Fruit fly (Drosophila melanogaster) whole organism, embryonic: ENCODE measurements around the gene SKIP.
A peak's percentile ranks its signal among the peaks of the same experiment; 100 is the strongest.

ENCODE experiments used
- B-H2 ChIP-seq: fragments of 200-800 bp; sonication (Bioruptor generic); optimal IDR thresholded peaks from 2 replicates; lab custom pipeline; 2018; ENCODE audit warnings: missing biosample characterization, mild to moderate bottlenecking, missing genetic modification characterization
- Bdp1 ChIP-seq: fragments of 200-800 bp; sonication (Bioruptor generic); optimal IDR thresholded peaks from 3 replicates; lab custom pipeline; 2016; ENCODE audit warnings: missing biosample characterization, missing genetic modification characterization
- CG10209 ChIP-seq: fragments of 200-800 bp; sonication (Bioruptor generic); optimal IDR thresholded peaks from 3 replicates; lab custom pipeline; 2017; ENCODE audit warnings: missing biosample characterization, mild to moderate bottlenecking, missing genetic modification characterization, missing genetic modification reagents
- CG1024 ChIP-seq: fragments of 200-800 bp; sonication (Bioruptor generic); IDR thresholded peaks from 2 replicates; pipeline ENCODE4 v1.3.6; 2022; ENCODE audit warnings: missing biosample characterization, missing genetic modification characterization
- CG10267 ChIP-seq: fragments of 200-800 bp; sonication (Bioruptor generic); optimal IDR thresholded peaks from 2 replicates; lab custom pipeline; 2018; ENCODE audit warnings: missing biosample characterization, mild to moderate bottlenecking, missing genetic modification characterization, moderate library complexity
- CG12299 ChIP-seq: fragments of 200-800 bp; sonication (Bioruptor generic); optimal IDR thresholded peaks from 2 replicates; lab custom pipeline; 2018; ENCODE audit warnings: missing biosample characterization, mild to moderate bottlenecking, missing genetic modification characterization
- CG12769 ChIP-seq: fragments of 200-800 bp; sonication (Bioruptor generic); optimal IDR thresholded peaks from 2 replicates; lab custom pipeline; 2019; ENCODE audit warnings: missing biosample characterization, mild to moderate bottlenecking, missing genetic modification characterization, moderate library complexity
- CG17802 ChIP-seq: fragments of 200-800 bp; sonication (Bioruptor generic); optimal IDR thresholded peaks from 2 replicates; lab custom pipeline; 2018; ENCODE audit warnings: missing biosample characterization, mild to moderate bottlenecking, missing genetic modification characterization, moderate library complexity
- CG3838 ChIP-seq: fragments of 200-800 bp; sonication (Bioruptor generic); optimal IDR thresholded peaks from 3 replicates; lab custom pipeline; 2016; ENCODE audit warnings: missing biosample characterization, missing genetic modification characterization
- CG3847 ChIP-seq: fragments of 200-800 bp; sonication (Bioruptor generic); IDR thresholded peaks from 2 replicates; pipeline ENCODE4 v1.3.6; 2022; ENCODE audit warnings: missing biosample characterization, missing genetic modification characterization
- CG4424 ChIP-seq: fragments of 200-800 bp; sonication (Bioruptor generic); optimal IDR thresholded peaks from 3 replicates; lab custom pipeline; 2016; ENCODE audit warnings: missing biosample characterization, missing genetic modification characterization
- CG5245 ChIP-seq: fragments of 200-800 bp; sonication (Bioruptor generic); optimal IDR thresholded peaks from 3 replicates; lab custom pipeline; 2016; ENCODE audit warnings: missing biosample characterization, missing genetic modification characterization
- CG8089 ChIP-seq: fragments of 200-800 bp; sonication (Bioruptor generic); optimal IDR thresholded peaks from 3 replicates; lab custom pipeline; 2016; ENCODE audit warnings: missing biosample characterization, missing genetic modification characterization
- CG8388 ChIP-seq: fragments of 200-800 bp; sonication (Bioruptor generic); optimal IDR thresholded peaks from 2 replicates; lab custom pipeline; 2019; ENCODE audit warnings: missing biosample characterization, mild to moderate bottlenecking, missing genetic modification characterization, moderate library complexity
- Camta ChIP-seq: fragments of 200-800 bp; sonication (Bioruptor generic); optimal IDR thresholded peaks from 2 replicates; lab custom pipeline; 2016; ENCODE audit warnings: missing biosample characterization, missing genetic modification characterization
- Dref ChIP-seq: fragments of 200-800 bp; sonication (Bioruptor generic); IDR thresholded peaks from 2 replicates; pipeline ENCODE4 v1.3.6; 2022; ENCODE audit warnings: missing biosample characterization, missing genetic modification characterization
- Elba2 ChIP-seq: fragments of 200-800 bp; sonication (Bioruptor generic); optimal IDR thresholded peaks from 3 replicates; lab custom pipeline; 2016; ENCODE audit warnings: missing biosample characterization, missing genetic modification characterization
- Gsc ChIP-seq: fragments of 200-800 bp; sonication (Bioruptor generic); IDR thresholded peaks from 2 replicates; pipeline ENCODE4 v1.3.6; 2022; ENCODE audit warnings: missing biosample characterization, missing genetic modification characterization
- HHEX ChIP-seq: fragments of 200-800 bp; sonication (Bioruptor generic); optimal IDR thresholded peaks from 3 replicates; lab custom pipeline; 2017; ENCODE audit warnings: missing biosample characterization, mild to moderate bottlenecking, missing genetic modification characterization, missing genetic modification reagents
- Hr51 ChIP-seq, 2 experiments: fragments of 200-800 bp; sonication (Bioruptor generic); optimal IDR thresholded peaks; 2 replicates in 1 of 2; 3 replicates in 1 of 2; lab custom pipeline; 2016 to 2018; ENCODE audit warnings: missing biosample characterization in 2 of 2, missing genetic modification characterization in 2 of 2, mild to moderate bottlenecking in 1 of 2, moderate library complexity in 1 of 2
- Hr78 ChIP-seq, 2 experiments: fragments of 200-800 bp in 1 of 2; fragments of >200 bp in 1 of 2; sonication (Bioruptor generic) in 1 of 2; optimal IDR thresholded peaks; 2 replicates each; lab custom pipeline; 2017 to 2019; ENCODE audit warnings: missing biosample characterization in 2 of 2, missing genetic modification characterization in 2 of 2, mild to moderate bottlenecking in 1 of 2, moderate library complexity in 1 of 2
- Hsf ChIP-seq: fragments of 200-800 bp; sonication (Bioruptor generic); optimal IDR thresholded peaks from 3 replicates; lab custom pipeline; 2016; ENCODE audit warnings: missing biosample characterization, missing genetic modification characterization
- MBD-R2 ChIP-seq: fragments of 200-800 bp; sonication (Bioruptor generic); IDR thresholded peaks from 2 replicates; pipeline ENCODE4 v1.3.6; 2022; ENCODE audit warnings: missing biosample characterization, missing genetic modification characterization
- NFAT ChIP-seq: fragments of 200-800 bp; sonication (Bioruptor generic); IDR thresholded peaks from 2 replicates; pipeline ENCODE4 v1.3.6; 2022; ENCODE audit warnings: missing biosample characterization, missing genetic modification characterization
- Spps ChIP-seq: fragments of 200-800 bp; sonication (Bioruptor generic); optimal IDR thresholded peaks from 2 replicates; lab custom pipeline; 2018; ENCODE audit warnings: missing biosample characterization, mild to moderate bottlenecking, missing genetic modification characterization
- Xrp1 ChIP-seq: fragments of 200-800 bp; sonication (Bioruptor generic); IDR thresholded peaks from 2 replicates; pipeline ENCODE4 v1.3.6; 2022; ENCODE audit warnings: missing biosample characterization, missing genetic modification characterization
- bab2 ChIP-seq: fragments of 200-800 bp; sonication (Bioruptor generic); optimal IDR thresholded peaks from 2 replicates; lab custom pipeline; 2016; ENCODE audit warnings: missing biosample characterization, missing genetic modification characterization
- bbx ChIP-seq: fragments of 200-800 bp; sonication (Bioruptor generic); IDR thresholded peaks from 2 replicates; pipeline ENCODE4 v1.3.6; 2022; ENCODE audit warnings: missing biosample characterization, missing genetic modification characterization; ENCODE audit not compliant: partially characterized antibody
- dmrt11E ChIP-seq: fragments of 200-800 bp; sonication (Bioruptor generic); optimal IDR thresholded peaks from 3 replicates; lab custom pipeline; 2018; ENCODE audit warnings: missing biosample characterization, mild to moderate bottlenecking, missing genetic modification characterization, moderate library complexity
- fu2 ChIP-seq: fragments of 200-800 bp; sonication (Bioruptor generic); optimal IDR thresholded peaks from 2 replicates; lab custom pipeline; 2016; ENCODE audit warnings: missing biosample characterization, missing genetic modification characterization
- gce ChIP-seq: fragments of 200-800 bp; sonication (Bioruptor generic); IDR thresholded peaks from 3 replicates; pipeline ENCODE4 v1.3.6; 2022; ENCODE audit warnings: missing biosample characterization, missing genetic modification characterization
- gfzf ChIP-seq: fragments of 200-800 bp; sonication (Bioruptor generic); optimal IDR thresholded peaks from 2 replicates; lab custom pipeline; 2016; ENCODE audit warnings: missing biosample characterization, mild to moderate bottlenecking, missing genetic modification characterization, moderate library complexity
- gsb ChIP-seq: fragments of 200-800 bp; sonication (Bioruptor generic); IDR thresholded peaks from 2 replicates; pipeline ENCODE4 v1.3.6; 2022; ENCODE audit warnings: missing biosample characterization, missing genetic modification characterization
- gt ChIP-seq: fragments of 200-800 bp; sonication (Bioruptor generic); IDR thresholded peaks from 2 replicates; pipeline ENCODE4 v1.3.6; 2022; ENCODE audit warnings: missing biosample characterization, missing genetic modification characterization
- ind ChIP-seq: fragments of 200-800 bp; sonication (Bioruptor generic); optimal IDR thresholded peaks from 3 replicates; lab custom pipeline; 2016; ENCODE audit warnings: missing biosample characterization, missing genetic modification characterization
- kah ChIP-seq: fragments of 200-800 bp; sonication (Bioruptor generic); optimal IDR thresholded peaks from 2 replicates; lab custom pipeline; 2018; ENCODE audit warnings: missing biosample characterization, mild to moderate bottlenecking, missing genetic modification characterization
- ken ChIP-seq: fragments of 200-800 bp; sonication (Bioruptor generic); IDR thresholded peaks from 3 replicates; pipeline ENCODE4 v1.3.6; 2022; ENCODE audit warnings: missing biosample characterization, missing genetic modification characterization
- lola ChIP-seq, 3 experiments: fragments of >200 bp in 2 of 3; fragments of 200-800 bp in 1 of 3; sonication (Bioruptor generic) in 1 of 3; optimal IDR thresholded peaks; 2 replicates each; lab custom pipeline; 2017 to 2019; ENCODE audit warnings: missing biosample characterization in 3 of 3, missing genetic modification characterization in 3 of 3, mild to moderate bottlenecking in 1 of 3, moderate library complexity in 1 of 3
- otp ChIP-seq: fragments of 200-800 bp; sonication (Bioruptor generic); IDR thresholded peaks from 3 replicates; pipeline ENCODE4, ENCODE4 v1.3.6; 2022; ENCODE audit warnings: missing biosample characterization, missing genetic modification characterization
- p53 ChIP-seq: fragments of 200-800 bp; sonication (Bioruptor generic); optimal IDR thresholded peaks from 2 replicates; lab custom pipeline; 2016; ENCODE audit warnings: missing biosample characterization, missing genetic modification characterization
- pb ChIP-seq: fragments of 200-800 bp; sonication (Bioruptor generic); optimal IDR thresholded peaks from 3 replicates; lab custom pipeline; 2016; ENCODE audit warnings: missing biosample characterization, missing genetic modification characterization
- pho ChIP-seq: fragments of 200-800 bp; sonication (Bioruptor generic); optimal IDR thresholded peaks from 2 replicates; lab custom pipeline; 2016; ENCODE audit warnings: missing biosample characterization, missing genetic modification characterization
- pzg ChIP-seq: fragments of 200-800 bp; sonication (Bioruptor generic); optimal IDR thresholded peaks from 3 replicates; lab custom pipeline; 2018; ENCODE audit warnings: missing biosample characterization, mild to moderate bottlenecking, missing genetic modification characterization, moderate library complexity
- sens-2 ChIP-seq: fragments of 200-800 bp; sonication (Bioruptor generic); IDR thresholded peaks from 2 replicates; pipeline ENCODE4 v1.3.6; 2022; ENCODE audit warnings: missing biosample characterization, missing genetic modification characterization
- slou ChIP-seq: fragments of 200-800 bp; sonication (Bioruptor generic); optimal IDR thresholded peaks from 3 replicates; lab custom pipeline; 2016; ENCODE audit warnings: missing biosample characterization, missing genetic modification characterization
- sr ChIP-seq: fragments of 200-800 bp; sonication (Bioruptor generic); IDR thresholded peaks from 3 replicates; pipeline ENCODE4 v1.3.6; 2022; ENCODE audit warnings: missing biosample characterization, missing genetic modification characterization
- tin ChIP-seq: fragments of 200-800 bp; sonication (Bioruptor generic); optimal IDR thresholded peaks from 3 replicates; lab custom pipeline; 2016; ENCODE audit warnings: missing biosample characterization, missing genetic modification characterization
- trh ChIP-seq: fragments of 200-800 bp; sonication (Bioruptor generic); optimal IDR thresholded peaks from 2 replicates; lab custom pipeline; 2016; ENCODE audit warnings: missing biosample characterization, missing genetic modification characterization
- wek ChIP-seq: fragments of 200-800 bp; sonication (Bioruptor generic); optimal IDR thresholded peaks from 3 replicates; lab custom pipeline; 2018; ENCODE audit warnings: missing biosample characterization, mild to moderate bottlenecking, missing genetic modification characterization, moderate library complexity
- wor ChIP-seq: fragments of 200-800 bp; sonication (Bioruptor generic); IDR thresholded peaks from 2 replicates; pipeline ENCODE4 v1.3.6; 2022; ENCODE audit warnings: missing biosample characterization, missing genetic modification characterization

Gene SKIP

dm6 chr3R:22260675-22261461 lies 127.2 kb downstream of the SKIP start (continued):
- TF ChIP-seq HHEX (GFP tag; lab: Kevin White, UChicago) (no peak), pho (GFP tag; lab: Kevin White, UChicago) (no peak), CG4424 (GFP tag; lab: Kevin White, UChicago) (peak; percentile 20), gsb (GFP tag; lab: Robert Waterston, UW) (no peak), CG12299 (tag; lab: Kevin White, UChicago) (no peak), p53 (no peak), bbx (GFP tag; lab: Robert Waterston, UW) (no peak), lola (GFP tag; optimal IDR thresholded peaks at IDR 0.05; lab: Kevin White, UChicago) (no peak), Xrp1 (GFP tag; lab: Robert Waterston, UW) (peak; percentile 64; the same call in 1 of the 2 replicates), bab2 (GFP tag; lab: Kevin White, UChicago) (no peak), ken (peak; percentile 65; the same call in 2 of the 3 replicates), gce (GFP tag; lab: Robert Waterston, UW) (0 out of 3 replicates have a peak, but pooled peaks have one; percentile 29), Gsc (GFP tag; lab: Robert Waterston, UW) (no peak), sens-2 (GFP tag; lab: Robert Waterston, UW) (no peak), CG8089 (no peak), CG8388 (GFP tag; lab: Kevin White, UChicago) (peak; percentile 11), dmrt11E (peak; percentile 15), otp (GFP tag; lab: Robert Waterston, UW) (no peak), Bdp1 (GFP tag; lab: Kevin White, UChicago) (no peak), CG3838 (GFP tag; lab: Kevin White, UChicago) (no peak), Camta (no peak), pzg (GFP tag; lab: Kevin White, UChicago) (no peak), ind (GFP tag; lab: Kevin White, UChicago) (peak; percentile 14), CG17802 (tag; lab: Kevin White, UChicago) (no peak), wor (GFP tag; lab: Robert Waterston, UW) (peak; percentile 25; the same call in 1 of the 2 replicates), Hr78 (GFP tag; optimal IDR thresholded peaks at IDR 0.05; lab: Kevin White, UChicago) (no peak), B-H2 (GFP tag; lab: Kevin White, UChicago) (no peak), Elba2 (GFP tag; lab: Kevin White, UChicago) (no peak), fu2 (GFP tag; lab: Kevin White, UChicago) (no peak), slou (GFP tag; lab: Kevin White, UChicago) (no peak), wek (GFP tag; lab: Kevin White, UChicago) (no peak), CG10267 (tag; lab: Kevin White, UChicago) (peak; percentile 4), trh (no peak), Spps (tag; lab: Kevin White, UChicago) (no peak), kah (GFP tag; lab: Kevin White, UChicago) (no peak), Hr51 (GFP tag; optimal IDR thresholded peaks at IDR 0.05; lab: Kevin White, UChicago) (peak in 1 of 2 experiments; percentile 40), Dref (GFP tag; lab: Robert Waterston, UW) (no peak), CG1024 (GFP tag; lab: Robert Waterston, UW) (0 out of 2 replicates have a peak, but pooled peaks have one; percentile 13), CG3847 (GFP tag; lab: Robert Waterston, UW) (0 out of 2 replicates have a peak, but pooled peaks have one; percentile 9), NFAT (GFP tag; lab: Robert Waterston, UW) (no peak), Hsf (GFP tag; lab: Kevin White, UChicago) (no peak), MBD-R2 (GFP tag; lab: Robert Waterston, UW) (no peak; the same call in 1 of the 2 replicates), gfzf (GFP tag; lab: Kevin White, UChicago) (no peak), CG10209 (GFP tag; lab: Kevin White, UChicago) (peak; percentile 26), pb (no peak), CG12769 (tag; lab: Kevin White, UChicago) (no peak), CG5245 (no peak), tin (GFP tag; lab: Kevin White, UChicago) (peak; percentile 12), gt (no peak), sr (no peak)
